Fruit fly (Drosophila melanogaster): ENCODE results near the gene CG6885.
A peak's percentile ranks its signal among the peaks of the same experiment; 100 is the strongest.

The CG6885 gene

DNA sequence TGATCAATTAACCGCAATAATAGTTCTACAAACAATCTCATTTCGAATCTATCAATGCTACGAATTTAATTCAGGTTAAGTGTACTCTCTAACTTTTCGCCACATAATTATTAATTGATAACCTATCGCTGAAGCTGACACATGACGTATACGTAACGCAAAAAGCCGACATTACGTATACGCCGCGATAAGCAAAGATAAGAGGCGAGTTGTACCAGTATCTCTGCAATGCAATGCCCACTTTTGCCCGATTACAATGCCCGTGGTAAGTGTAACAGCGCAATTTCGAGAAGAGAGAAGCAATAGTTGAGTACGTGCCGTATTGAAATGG lies 47.7 kb downstream of the CG6885 start (continued):
- no peak for TF ChIP-seq unc-4 (GFP tag; IDR thresholded peaks at IDR 0.05; ENCODE audit: partially characterized antibody)

- TF ChIP-seq maf-S (GFP tag; optimal IDR thresholded peaks at IDR 0.05) (no peak), CG15479 (GFP tag; optimal IDR thresholded peaks at IDR 0.05) (peak; percentile 21), Drgx (GFP tag; IDR thresholded peaks at IDR 0.05) (peak; percentile 27; the same call in 1 of the 2 replicates), CG1832 (GFP tag; optimal IDR thresholded peaks at IDR 0.05) (peak; percentile 24), CG7928 (GFP tag; optimal IDR thresholded peaks at IDR 0.05) (no peak), CG10321 (GFP tag; IDR thresholded peaks at IDR 0.05) (0 out of 2 replicates have a peak, but pooled peaks have one; percentile 28), Ravus (GFP tag; IDR thresholded peaks at IDR 0.05) (no peak), CG6175 (GFP tag; IDR thresholded peaks at IDR 0.05) (no peak), CG13287 (GFP tag; IDR thresholded peaks at IDR 0.05; ENCODE audit: partially characterized antibody) (no peak), CG13296 (GFP tag; optimal IDR thresholded peaks at IDR 0.05) (no peak), CG11696 (GFP tag; IDR thresholded peaks at IDR 0.05) (no peak), ci (GFP tag; IDR thresholded peaks at IDR 0.05) (peak; percentile 58; the same call in 1 of the 3 replicates), nom (GFP tag; optimal IDR thresholded peaks at IDR 0.05) (peak; percentile 15), Hr51 (GFP tag; optimal IDR thresholded peaks at IDR 0.05) (no peak), CG32532 (GFP tag; IDR thresholded peaks at IDR 0.05) (0 out of 2 replicates have a peak, but pooled peaks have one; percentile 23), CG14965 (GFP tag; optimal IDR thresholded peaks at IDR 0.05; ENCODE audit: borderline replicate concordance) (no peak), grau (tag; optimal IDR thresholded peaks at IDR 0.05) (no peak), Trl (optimal IDR thresholded peaks at IDR 0.05) (peak; percentile 49 to 65), Trl (GFP tag; optimal IDR thresholded peaks at IDR 0.05) (no peak), CG4707 (GFP tag; optimal IDR thresholded peaks at IDR 0.05) (no peak), dan (GFP tag; IDR thresholded peaks at IDR 0.05) (no peak), Dbx (GFP tag; IDR thresholded peaks at IDR 0.05) (0 out of 3 replicates have a peak, but pooled peaks have one; percentile 14), yki (optimal IDR thresholded peaks at IDR 0.05) (peak; percentile 41)
Measured at dm6 chr3L:18792834-18793233, 48.5 kb downstream of the CG6885 start.

Measured in whole organism, embryonic.